Worm (Caenorhabditis elegans) whole organism, L4 larva: ENCODE measurements around the gene srxa-8.

Source experiments
- F26F4.8 ChIP-seq: fragments of 200-800 bp; sonication (Bioruptor generic); conservative IDR thresholded peaks from 2 replicates; pipeline ENCODE4 v1.3.6; 2022; ENCODE audit warnings: missing genetic modification characterization, missing compliant biosample characterization
- F49E8.2 ChIP-seq: sonication (generic microtip); optimal IDR thresholded peaks from 2 replicates; lab custom pipeline; 2016; ENCODE audit warnings: missing compliant biosample characterization, mild to moderate bottlenecking, missing genetic modification characterization, borderline replicate concordance
- T20F7.1 ChIP-seq: fragments of 200-800 bp; sonication (Bioruptor generic); optimal IDR thresholded peaks from 2 replicates; lab custom pipeline; 2018; ENCODE audit warnings: mild to moderate bottlenecking, missing genetic modification characterization, missing compliant biosample characterization
- Y48G9A.11 ChIP-seq: fragments of 200-800 bp; sonication (Bioruptor generic); IDR thresholded peaks from 2 replicates; pipeline ENCODE4 v1.3.6; 2022; ENCODE audit warnings: missing genetic modification reagents, missing genetic modification characterization, missing compliant biosample characterization
- Y5F2A.4 ChIP-seq: fragments of 200-800 bp; sonication (Bioruptor generic); optimal IDR thresholded peaks from 2 replicates; lab custom pipeline; 2018; ENCODE audit warnings: mild to moderate bottlenecking, missing genetic modification characterization, missing compliant biosample characterization
- ZK337.2 ChIP-seq: fragments of 200-800 bp; sonication (Bioruptor generic); IDR thresholded peaks from 2 replicates; pipeline ENCODE4 v1.3.6; 2022; ENCODE audit warnings: missing genetic modification reagents, missing genetic modification characterization, missing compliant biosample characterization
- arid-1 ChIP-seq: fragments of 200-800 bp; sonication (Bioruptor generic); conservative IDR thresholded peaks from 2 replicates; pipeline ENCODE4 v1.3.6; 2022; ENCODE audit warnings: missing genetic modification reagents, missing genetic modification characterization, missing compliant biosample characterization
- ceh-20 ChIP-seq: fragments of 200-800 bp; sonication (Bioruptor generic); IDR thresholded peaks from 2 replicates; pipeline ENCODE4 v1.3.6; 2022; ENCODE audit warnings: missing genetic modification reagents, missing genetic modification characterization, missing compliant biosample characterization
- ceh-32 ChIP-seq: sonication (generic microtip); optimal IDR thresholded peaks from 2 replicates; lab custom pipeline; 2016; ENCODE audit warnings: mild to moderate bottlenecking, missing genetic modification characterization, missing compliant biosample characterization; ENCODE audit not compliant: poor library complexity
- ctbp-1 ChIP-seq: fragments of 200-800 bp; sonication (Bioruptor generic); IDR thresholded peaks from 2 replicates; pipeline ENCODE4 v1.3.6; 2022; ENCODE audit warnings: missing genetic modification reagents, missing genetic modification characterization, missing compliant biosample characterization
- daf-16 ChIP-seq, 3 experiments: sonication (generic microtip); optimal IDR thresholded peaks; 2 replicates each; lab custom pipeline; 2016 to 2017; ENCODE audit warnings: missing genetic modification characterization in 3 of 3, missing genetic modification reagents in 3 of 3, mild to moderate bottlenecking in 2 of 3, missing compliant biosample characterization in 2 of 3, missing biosample characterization in 1 of 3, moderate library complexity in 1 of 3
- dmd-6 ChIP-seq: fragments of 200-800 bp; sonication (Bioruptor generic); IDR thresholded peaks from 2 replicates; pipeline ENCODE4 v1.3.6; 2022; ENCODE audit warnings: missing genetic modification reagents, missing genetic modification characterization, missing compliant biosample characterization
- dmd-8 ChIP-seq: fragments of 200-800 bp; sonication (Bioruptor generic); IDR thresholded peaks from 2 replicates; pipeline ENCODE4 v1.3.6; 2022; ENCODE audit warnings: missing genetic modification characterization, missing compliant biosample characterization
- duxl-1 ChIP-seq: sonication (generic microtip); optimal IDR thresholded peaks from 2 replicates; lab custom pipeline; 2016; ENCODE audit warnings: mild to moderate bottlenecking, missing genetic modification characterization, moderate library complexity, missing compliant biosample characterization; ENCODE audit not compliant: poor library complexity
- dve-1 ChIP-seq: sonication (generic microtip); optimal IDR thresholded peaks from 2 replicates; lab custom pipeline; 2017; ENCODE audit warnings: antibody characterized with exemption, mild to moderate bottlenecking, missing genetic modification characterization, missing compliant biosample characterization; ENCODE audit not compliant: insufficient read depth
- egl-43 ChIP-seq: fragments of 200-800 bp; sonication (Bioruptor generic); IDR thresholded peaks from 2 replicates; pipeline ENCODE4 v1.3.6; 2022; ENCODE audit warnings: missing genetic modification reagents, missing genetic modification characterization, missing compliant biosample characterization
- lim-7 ChIP-seq: fragments of 200-800 bp; sonication (Bioruptor generic); IDR thresholded peaks from 2 replicates; pipeline ENCODE4 v1.3.6; 2022; ENCODE audit warnings: missing genetic modification characterization, missing compliant biosample characterization
- lin-1 ChIP-seq: fragments of 200-800 bp; sonication (Bioruptor generic); IDR thresholded peaks from 2 replicates; pipeline ENCODE4 v1.3.6; 2022; ENCODE audit warnings: missing genetic modification reagents, missing genetic modification characterization, missing compliant biosample characterization
- lin-13 ChIP-seq: fragments of 150-350 bp; optimal IDR thresholded peaks from 2 replicates; lab custom pipeline; 2014; ENCODE audit warnings: missing biosample characterization, missing genetic modification reagents, missing genetic modification characterization
- lir-3 ChIP-seq: sonication (generic microtip); optimal IDR thresholded peaks from 2 replicates; lab custom pipeline; 2016; ENCODE audit warnings: mild to moderate bottlenecking, missing genetic modification characterization, missing compliant biosample characterization
- madf-5 ChIP-seq, 2 experiments: fragments of 200-800 bp; sonication (Bioruptor generic); IDR thresholded peaks; 2 replicates each; pipeline ENCODE4 v1.3.6; 2022; ENCODE audit warnings: missing compliant biosample characterization in 2 of 2, missing genetic modification characterization in 2 of 2
- madf-9 ChIP-seq: fragments of 200-800 bp; sonication (Bioruptor generic); conservative IDR thresholded peaks from 2 replicates; pipeline ENCODE4 v1.3.6; 2022; ENCODE audit warnings: missing genetic modification reagents, missing genetic modification characterization, missing compliant biosample characterization
- mdt-29 ChIP-seq: fragments of 200-800 bp; sonication (Bioruptor generic); IDR thresholded peaks from 2 replicates; pipeline ENCODE4 v1.3.6; 2022; ENCODE audit warnings: missing genetic modification reagents, missing genetic modification characterization, missing compliant biosample characterization
- mxl-2 ChIP-seq: fragments of 200-800 bp; sonication (Bioruptor generic); conservative IDR thresholded peaks from 2 replicates; pipeline ENCODE4 v1.3.6; 2022; ENCODE audit warnings: missing genetic modification reagents, missing genetic modification characterization, missing compliant biosample characterization
- mxl-3 ChIP-seq: fragments of 200-800 bp; sonication (Bioruptor generic); optimal IDR thresholded peaks from 2 replicates; lab custom pipeline; 2018; ENCODE audit warnings: mild to moderate bottlenecking, missing genetic modification characterization, missing compliant biosample characterization
- nhr-102 ChIP-seq: sonication (generic microtip); optimal IDR thresholded peaks from 2 replicates; lab custom pipeline; 2016; ENCODE audit warnings: mild to moderate bottlenecking, missing genetic modification characterization, moderate library complexity, missing compliant biosample characterization
- nhr-111 ChIP-seq: fragments of 200-800 bp; sonication (Bioruptor generic); optimal IDR thresholded peaks from 2 replicates; lab custom pipeline; 2018; ENCODE audit warnings: mild to moderate bottlenecking, missing genetic modification characterization, missing compliant biosample characterization
- nhr-28 ChIP-seq: fragments of 150-350 bp; optimal IDR thresholded peaks from 2 replicates; lab custom pipeline; 2014; ENCODE audit warnings: missing biosample characterization, missing genetic modification characterization
- nhr-41 ChIP-seq: fragments of 200-800 bp; sonication (Bioruptor generic); IDR thresholded peaks from 2 replicates; pipeline ENCODE4 v1.3.6; 2022; ENCODE audit warnings: missing genetic modification reagents, missing genetic modification characterization, missing compliant biosample characterization
- nhr-48 ChIP-seq: sonication (generic microtip); optimal IDR thresholded peaks from 2 replicates; lab custom pipeline; 2016; ENCODE audit warnings: mild to moderate bottlenecking, missing genetic modification characterization, missing compliant biosample characterization
- nhr-76 ChIP-seq: fragments of 150-350 bp; optimal IDR thresholded peaks from 2 replicates; lab custom pipeline; 2014; ENCODE audit warnings: missing biosample characterization, missing genetic modification characterization
- pha-4 ChIP-seq, 2 experiments: fragments of 150-350 bp in 1 of 2; fragments of 200-800 bp in 1 of 2; sonication (Bioruptor generic) in 1 of 2; IDR thresholded peaks in 1 of 2; optimal IDR thresholded peaks in 1 of 2; 2 replicates each; pipeline versions ENCODE4 v1.3.6 to Lab custom; 2014 to 2022; ENCODE audit warnings: missing genetic modification characterization in 2 of 2, missing genetic modification reagents in 2 of 2, missing biosample characterization in 1 of 2, missing compliant biosample characterization in 1 of 2
- saeg-2 ChIP-seq: fragments of 200-800 bp; sonication (Bioruptor generic); IDR thresholded peaks from 2 replicates; pipeline ENCODE4 v1.3.6; 2022; ENCODE audit warnings: missing genetic modification reagents, missing genetic modification characterization, missing compliant biosample characterization
- set-16 ChIP-seq: fragments of 200-800 bp; sonication (Bioruptor generic); IDR thresholded peaks from 2 replicates; pipeline ENCODE4 v1.3.6; 2022; ENCODE audit warnings: missing genetic modification reagents, missing genetic modification characterization, missing compliant biosample characterization
- spr-1 ChIP-seq: sonication (generic microtip); optimal IDR thresholded peaks from 2 replicates; lab custom pipeline; 2016; ENCODE audit warnings: mild to moderate bottlenecking, missing genetic modification characterization, missing compliant biosample characterization
- spr-3 ChIP-seq: fragments of 200-800 bp; sonication (Bioruptor generic); optimal IDR thresholded peaks from 2 replicates; lab custom pipeline; 2018; ENCODE audit warnings: mild to moderate bottlenecking, missing genetic modification characterization, missing compliant biosample characterization
- tra-1 ChIP-seq: fragments of 200-800 bp; sonication (Bioruptor generic); IDR thresholded peaks from 2 replicates; pipeline ENCODE4 v1.3.6; 2022; ENCODE audit warnings: missing genetic modification reagents, missing genetic modification characterization, missing compliant biosample characterization
- unc-130 ChIP-seq: sonication (generic microtip); optimal IDR thresholded peaks from 2 replicates; lab custom pipeline; 2016; ENCODE audit warnings: missing genetic modification reagents, missing genetic modification characterization, missing compliant biosample characterization
- vab-7 ChIP-seq: fragments of 200-800 bp; sonication (Bioruptor generic); IDR thresholded peaks from 2 replicates; pipeline ENCODE4 v1.3.6; 2022; ENCODE audit warnings: missing genetic modification reagents, missing genetic modification characterization, missing compliant biosample characterization
- zfp-3 ChIP-seq: fragments of 200-800 bp; sonication (Bioruptor generic); conservative IDR thresholded peaks from 2 replicates; pipeline ENCODE4 v1.3.6; 2022; ENCODE audit warnings: missing genetic modification reagents, missing genetic modification characterization, missing compliant biosample characterization
- zip-2 ChIP-seq: fragments of 150-350 bp; optimal IDR thresholded peaks from 2 replicates; lab custom pipeline; 2014; ENCODE audit warnings: missing biosample characterization, missing genetic modification characterization

Gene srxa-8

ce11 chrX:13284091-13284490 lies 24.6 kb downstream of the srxa-8 start, which contains the start of gene cyp-14A4:
cyp-14A4 (minus strand) TSS chrX:13284197.
- no peak for TF ChIP-seq daf-16 (GFP tag; optimal IDR thresholded peaks at IDR 0.05; lab: Kevin White, UChicago)
- TF ChIP-seq daf-16 (tag; optimal IDR thresholded peaks at IDR 0.05; lab: Kevin White, UChicago): peak; percentile 91
- peak; percentile 38 for TF ChIP-seq nhr-28 (tag; lab: Kevin White, UChicago)
- no peak for TF ChIP-seq dmd-6 (GFP tag; lab: Robert Waterston, UW)
- TF ChIP-seq ceh-20 (GFP tag; lab: Robert Waterston, UW): no peak

- TF ChIP-seq duxl-1 (tag; lab: Kevin White, UChicago) (peak; percentile 35), nhr-102 (tag; lab: Kevin White, UChicago) (peak; percentile 29), lin-1 (0 out of 2 replicates have a peak, but pooled peaks have one; percentile 46), set-16 (no peak), madf-9 (GFP tag; lab: Robert Waterston, UW) (0 out of 2 replicates have a peak, but pooled peaks have one; percentile 44), nhr-41 (GFP tag; lab: Robert Waterston, UW) (peak; percentile 64; the same call in 1 of the 2 replicates), nhr-76 (no peak), ceh-32 (tag; lab: Kevin White, UChicago) (no peak), lir-3 (peak; percentile 59), T20F7.1 (no peak), mxl-2 (no peak), egl-43 (GFP tag; lab: Robert Waterston, UW) (peak; percentile 85), Y48G9A.11 (GFP tag; lab: Robert Waterston, UW) (peak; percentile 44; the same call in 1 of the 2 replicates), madf-5 (GFP tag; IDR thresholded peaks at IDR 0.05; lab: Robert Waterston, UW) (0 out of 4 replicates have a peak, but pooled peaks of 1 of the 2 experiments have one; percentile 55), lim-7 (peak; percentile 90), tra-1 (peak; percentile 71), mdt-29 (GFP tag; lab: Robert Waterston, UW) (no peak), mxl-3 (GFP tag; lab: Kevin White, UChicago) (peak; percentile 10), spr-1 (peak; percentile 21), saeg-2 (GFP tag; lab: Robert Waterston, UW) (0 out of 2 replicates have a peak, but pooled peaks have one; percentile 30), ZK337.2 (peak; percentile 44; the same call in 1 of the 2 replicates), vab-7 (peak; percentile 83), pha-4 (GFP tag; IDR thresholded peaks at IDR 0.05; lab: Robert Waterston, UW) (peak; percentile 82), pha-4 (tag; optimal IDR thresholded peaks at IDR 0.05; lab: Kevin White, UChicago) (no peak), F49E8.2 (tag; lab: Kevin White, UChicago) (peak; percentile 28), unc-130 (peak; percentile 19), dve-1 (no peak), daf-16 (GFP tag; optimal IDR thresholded peaks at IDR 0.05; lab: Kevin White, UChicago) (peak; percentile 27 to 82), daf-16 (tag; optimal IDR thresholded peaks at IDR 0.05; lab: Kevin White, UChicago) (peak; percentile 83), lin-13 (GFP tag; lab: Kevin White, UChicago) (no peak), dmd-8 (peak; percentile 87), ctbp-1 (GFP tag; lab: Robert Waterston, UW) (0 out of 2 replicates have a peak, but pooled peaks have one; percentile 33), dmd-6 (GFP tag; lab: Robert Waterston, UW) (peak; percentile 23; the same call in 1 of the 2 replicates), F26F4.8 (GFP tag; lab: Robert Waterston, UW) (peak; percentile 78), spr-3 (GFP tag; lab: Kevin White, UChicago) (peak; percentile 39), Y5F2A.4 (peak; percentile 28), arid-1 (GFP tag; lab: Robert Waterston, UW) (peak; percentile 70; the same call in 1 of the 2 replicates), ceh-20 (GFP tag; lab: Robert Waterston, UW) (0 out of 2 replicates have a peak, but pooled peaks have one; percentile 17), nhr-48 (tag; lab: Kevin White, UChicago) (peak; percentile 33), zfp-3 (0 out of 2 replicates have a peak, but pooled peaks have one; percentile 12), nhr-111 (GFP tag; lab: Kevin White, UChicago) (peak; percentile 65), zip-2 (tag; lab: Kevin White, UChicago) (peak; percentile 17)
Measured at ce11 chrX:13283462-13283861, 25.2 kb downstream of the srxa-8 start.
